Fruit fly (Drosophila melanogaster) S2 (cell line): ENCODE measurements around the gene Kua.
A peak's percentile ranks its signal among the peaks of the same experiment; 100 is the strongest.

ENCODE experiments used
- CG8478 ChIP-seq: fragments of >200 bp; optimal IDR thresholded peaks from 2 replicates; lab custom pipeline; 2018
- CTCF ChIP-seq, 2 experiments: fragments of >200 bp; optimal IDR thresholded peaks; 2 replicates each; lab custom pipeline; 2018

The Kua gene

DNA sequence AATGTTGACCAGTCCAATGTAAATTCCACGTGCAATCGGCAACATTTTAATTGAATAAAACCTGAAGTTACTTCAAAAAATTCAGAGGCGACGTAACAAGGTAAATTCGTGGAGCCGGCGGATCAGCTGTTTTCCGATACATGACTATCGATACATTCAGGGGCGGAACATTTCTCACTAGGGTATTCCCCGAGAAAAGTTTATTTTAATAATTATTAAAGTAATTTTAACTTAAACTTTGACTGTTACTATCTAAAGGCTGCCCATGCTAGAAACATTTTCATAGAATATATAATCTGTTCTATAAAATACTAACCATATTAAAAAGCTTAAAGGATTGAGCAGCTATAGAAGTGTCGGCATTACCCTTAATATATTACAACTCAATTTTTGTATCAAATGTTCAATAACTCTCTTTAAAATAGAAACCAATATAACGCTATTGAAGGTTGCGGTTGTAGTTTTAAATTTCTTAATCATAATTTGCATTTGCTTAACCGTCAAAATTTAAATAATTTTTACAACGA, at the start of gene Kua, which contains the start of gene mRpS18B:
Gene Kua (plus strand): TSS at position 477 of the 527 bp plus-strand sequence.
Gene mRpS18B (minus strand): TSS at position 149 of the 527 bp plus-strand sequence.
- TF ChIP-seq CG8478 (lab: Kevin White, UChicago), result no peak
- no peak for TF ChIP-seq CTCF (optimal IDR thresholded peaks at IDR 0.05; lab: Kevin White, UChicago)

DNA sequence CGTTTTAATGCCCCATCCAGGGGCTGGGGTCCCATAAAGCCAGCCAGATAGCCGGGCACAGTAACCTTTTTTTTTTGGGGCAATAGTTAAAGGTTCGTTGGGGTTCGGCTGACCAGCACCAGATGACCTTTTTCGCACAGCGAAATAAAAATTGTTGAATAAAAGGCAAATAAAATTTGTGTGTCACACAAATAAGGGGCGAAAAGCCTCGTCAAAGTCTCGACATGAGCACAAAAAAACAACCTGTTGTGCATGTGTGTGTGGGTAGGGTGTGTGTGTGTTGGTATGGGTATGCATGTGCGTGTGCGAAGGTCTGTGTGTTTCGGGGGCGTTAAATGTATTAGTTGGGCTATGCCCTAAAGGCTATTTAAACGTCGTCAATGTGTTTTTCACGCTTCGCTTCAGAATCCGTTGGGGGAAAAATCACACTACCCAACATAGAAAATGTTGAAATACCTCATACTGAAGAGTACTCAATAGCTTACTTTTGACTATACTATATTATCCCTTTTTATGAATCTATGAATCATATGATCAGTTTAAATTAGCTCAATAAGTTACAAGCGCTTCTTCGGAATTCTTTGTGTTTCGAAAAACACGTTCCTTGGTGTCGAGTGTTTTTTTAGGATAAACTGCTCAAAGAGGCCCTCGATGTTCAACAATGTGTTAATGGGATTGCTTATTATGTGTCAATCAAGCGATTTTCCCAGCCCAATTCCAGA, 46.0 kb upstream of the Kua start:
- TF ChIP-seq CTCF (optimal IDR thresholded peaks at IDR 0.05; lab: Kevin White, UChicago) (no peak), CG8478 (lab: Kevin White, UChicago) (no peak)

DNA sequence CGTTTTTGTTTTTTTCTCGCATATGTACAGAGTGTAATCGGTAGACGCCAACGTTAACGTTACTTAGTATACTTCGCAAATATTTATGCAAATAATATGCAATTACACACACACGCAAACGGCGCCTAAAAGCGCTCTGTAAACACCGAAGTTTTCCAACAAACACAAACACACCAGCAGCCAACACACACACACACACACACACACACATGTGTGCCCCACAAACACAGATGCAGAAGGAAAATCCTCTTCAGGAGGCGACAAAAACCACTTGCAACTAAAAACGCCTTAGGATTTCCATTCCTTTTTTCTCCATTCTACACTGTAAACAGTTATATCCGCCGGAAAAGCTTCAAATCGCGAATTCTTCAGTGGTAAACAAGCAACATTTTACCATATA, 40.0 kb upstream of the Kua start:
- TF ChIP-seq CG8478 (lab: Kevin White, UChicago), result no peak
- no peak for TF ChIP-seq CTCF (optimal IDR thresholded peaks at IDR 0.05; lab: Kevin White, UChicago)

DNA sequence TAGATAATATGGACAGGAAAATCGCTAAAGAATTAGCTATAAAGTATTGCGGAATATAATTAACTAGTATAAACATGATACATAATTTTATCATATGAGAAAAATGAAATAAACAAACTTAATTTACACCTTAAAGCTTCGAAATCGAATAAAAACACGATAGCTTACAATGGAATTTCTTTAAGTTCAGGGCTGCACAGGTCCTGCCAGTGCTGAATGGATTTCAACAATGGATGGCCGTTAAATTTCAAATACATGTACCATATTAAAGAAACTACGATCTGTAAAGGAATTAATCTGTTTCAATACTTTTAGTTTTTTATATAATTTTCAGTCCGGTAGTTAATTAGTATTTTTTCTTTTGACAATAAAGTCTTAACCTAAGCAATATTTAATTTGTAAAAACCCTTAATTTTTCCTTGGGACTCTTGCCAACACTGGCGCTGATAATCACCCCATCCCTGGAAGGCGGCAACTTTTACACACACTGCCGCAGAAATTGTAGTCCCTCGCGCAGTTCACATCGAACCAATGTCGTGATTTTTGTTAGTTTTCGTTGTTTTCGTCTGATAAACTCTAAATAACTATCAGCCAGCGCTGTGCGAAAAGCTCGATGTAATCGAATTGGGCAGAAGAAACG, 36.2 kb upstream of the Kua start, which contains the start of the genes barr and lok:
Gene barr (minus strand): TSS at position 353 of the 640 bp plus-strand sequence.
Gene lok (plus strand): TSS at position 405 of the 640 bp plus-strand sequence.
- TF ChIP-seq CTCF (optimal IDR thresholded peaks at IDR 0.05; lab: Kevin White, UChicago) (no peak), CG8478 (lab: Kevin White, UChicago) (no peak)

DNA sequence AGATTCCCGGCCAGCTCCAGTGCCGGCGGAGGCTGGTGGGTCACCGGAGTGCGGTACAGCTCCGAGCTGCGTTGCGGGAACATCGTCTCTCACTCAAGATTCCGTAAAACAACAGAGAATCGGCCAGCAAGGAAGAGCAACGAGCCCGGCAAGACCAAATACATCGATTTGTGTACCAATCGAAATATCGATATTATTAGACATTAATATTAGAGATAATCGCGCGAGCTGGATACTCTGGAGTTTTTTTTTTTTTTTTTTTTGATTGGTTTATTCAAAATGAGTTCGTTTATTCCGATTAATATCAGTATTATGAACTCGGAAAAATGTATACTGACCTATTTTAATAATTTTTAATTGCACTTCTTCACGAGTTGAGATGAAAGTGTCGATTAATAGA, 31.9 kb upstream of the Kua start, which contains the start of gene vls:
Gene vls (minus strand): TSS at position 164 of the 400 bp plus-strand sequence.
- TF ChIP-seq CG8478 (lab: Kevin White, UChicago) (no peak), CTCF (optimal IDR thresholded peaks at IDR 0.05; lab: Kevin White, UChicago) (no peak)

DNA sequence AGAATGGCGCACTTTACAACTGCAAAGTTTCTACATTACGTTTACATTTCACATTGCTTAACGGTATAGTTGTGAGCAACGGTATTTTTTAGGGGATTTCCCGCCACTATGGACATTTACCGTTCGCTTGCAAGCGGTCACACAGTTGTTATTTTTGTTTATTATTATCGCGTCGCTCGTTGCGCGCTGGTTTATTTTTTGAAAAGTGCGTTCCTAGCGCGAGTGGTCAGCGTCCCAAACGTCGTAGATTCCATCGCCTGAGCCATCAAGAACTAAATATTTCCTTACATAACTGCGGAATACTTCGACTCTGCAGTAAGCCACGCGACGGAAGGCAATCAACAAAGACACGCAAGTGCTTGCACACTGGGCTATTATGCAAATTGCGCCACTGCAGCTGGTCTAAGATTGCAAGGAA, 31.1 kb upstream of the Kua start, which contains the start of gene bwa:
Gene bwa (plus strand): TSS at position 159 of the 418 bp plus-strand sequence.
- TF ChIP-seq CTCF (optimal IDR thresholded peaks at IDR 0.05; lab: Kevin White, UChicago), result peak; percentile 49 to 50
- no peak for TF ChIP-seq CG8478 (lab: Kevin White, UChicago)

DNA sequence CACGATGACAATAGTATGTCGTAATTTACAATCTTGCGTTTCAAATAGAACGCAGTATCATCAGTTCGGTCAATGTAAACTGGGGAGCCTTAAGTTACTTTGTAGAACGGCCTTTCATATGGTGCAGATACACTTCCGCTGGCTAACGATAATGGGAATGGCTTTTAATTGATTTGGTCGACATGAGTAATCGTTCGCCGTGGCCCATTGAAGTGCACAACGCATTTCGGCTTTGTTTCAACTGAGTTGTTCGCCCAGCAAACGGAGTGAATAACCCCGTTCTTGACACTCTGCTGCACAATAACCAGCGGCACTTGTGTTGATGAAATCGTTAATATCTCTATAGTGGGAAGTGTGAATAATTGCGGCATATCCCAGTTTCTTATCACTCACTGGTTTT, 29.5 kb upstream of the Kua start:
- TF ChIP-seq CG8478 (lab: Kevin White, UChicago), result no peak
- no peak for TF ChIP-seq CTCF (optimal IDR thresholded peaks at IDR 0.05; lab: Kevin White, UChicago)

DNA sequence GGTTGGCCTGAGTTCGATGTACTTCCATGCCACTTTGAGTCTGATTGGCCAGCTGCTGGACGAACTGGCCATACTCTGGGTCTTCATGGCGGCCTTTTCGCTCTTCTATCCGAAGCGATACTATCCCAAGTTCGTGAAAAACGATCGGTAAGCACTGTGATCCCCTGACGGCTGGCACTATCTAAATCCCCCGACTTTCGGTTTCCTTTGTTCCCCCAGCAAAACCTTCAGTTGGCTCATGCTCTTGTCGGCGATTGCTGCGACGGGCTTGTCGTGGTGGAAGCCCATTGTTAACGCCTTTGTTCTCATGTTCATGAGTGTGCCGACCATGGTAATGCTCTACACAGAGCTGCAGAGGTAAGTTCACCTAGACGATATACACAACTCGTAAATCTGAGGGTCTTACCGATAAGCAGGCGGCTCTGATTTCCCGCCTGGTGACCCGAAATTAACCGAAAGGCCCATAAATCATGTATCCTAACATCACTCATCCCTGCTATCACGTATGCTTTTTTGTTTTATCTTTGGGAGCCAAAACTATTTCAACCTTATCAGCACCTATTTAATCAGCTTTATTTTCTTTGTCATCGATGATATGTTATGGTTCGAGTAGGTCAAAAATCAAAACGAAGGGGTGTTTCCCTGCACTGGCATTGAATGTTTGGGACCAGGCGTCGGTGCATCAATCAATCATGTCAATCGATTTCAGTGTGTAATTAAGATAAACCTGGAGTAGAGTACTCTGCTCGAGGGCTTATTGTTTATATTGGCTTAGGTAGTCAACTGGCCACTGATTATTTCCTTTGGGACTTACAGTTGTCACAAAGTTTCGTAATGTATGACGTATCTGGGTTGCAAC, 28.0 kb upstream of the Kua start:
- TF ChIP-seq CG8478 (lab: Kevin White, UChicago) (no peak), CTCF (optimal IDR thresholded peaks at IDR 0.05; lab: Kevin White, UChicago) (no peak)

DNA sequence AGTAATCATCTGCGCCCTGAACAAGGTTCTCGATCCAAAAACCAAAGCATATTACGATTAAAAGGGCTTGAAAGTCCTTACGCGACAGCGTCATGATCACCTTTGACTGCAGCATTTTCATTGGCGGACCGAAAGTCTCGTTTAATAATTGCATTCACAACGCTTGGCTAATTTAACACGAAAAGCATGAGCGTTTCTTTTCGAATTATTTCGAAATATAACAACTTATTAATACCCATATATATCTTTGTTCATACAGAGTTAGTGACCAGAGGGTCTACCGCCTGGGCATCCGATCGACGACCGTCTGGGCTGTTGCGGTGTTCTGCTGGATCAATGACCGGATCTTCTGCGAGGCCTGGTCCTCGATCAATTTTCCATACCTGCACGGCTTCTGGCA, 25.3 kb upstream of the Kua start, which contains the start of gene CG10730:
Gene CG10730 (minus strand): TSS at position 101 of the 400 bp plus-strand sequence.
- no peak for TF ChIP-seq CG8478 (lab: Kevin White, UChicago)
- TF ChIP-seq CTCF (optimal IDR thresholded peaks at IDR 0.05; lab: Kevin White, UChicago), result no peak

DNA sequence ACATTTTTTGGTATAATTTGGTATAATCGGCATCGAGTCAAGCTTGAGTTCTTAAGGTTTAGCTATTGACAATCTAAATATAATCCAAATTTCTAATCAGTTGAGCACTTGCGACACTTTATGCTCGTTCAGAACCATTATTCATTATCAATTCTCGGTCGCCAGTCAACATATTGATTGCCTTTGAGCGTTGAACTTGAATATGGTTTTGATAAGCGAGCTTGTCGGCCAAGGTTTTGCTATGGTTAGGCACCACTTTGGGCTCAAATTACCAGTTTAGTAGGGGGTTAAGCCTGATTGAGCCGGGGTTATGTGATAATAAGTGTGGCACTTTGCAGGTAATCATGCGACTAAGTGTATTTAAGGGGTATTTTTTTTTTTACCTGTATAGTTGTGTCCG, 23.0 kb upstream of the Kua start:
- TF ChIP-seq CTCF (optimal IDR thresholded peaks at IDR 0.05; lab: Kevin White, UChicago) (no peak), CG8478 (lab: Kevin White, UChicago) (no peak)

DNA sequence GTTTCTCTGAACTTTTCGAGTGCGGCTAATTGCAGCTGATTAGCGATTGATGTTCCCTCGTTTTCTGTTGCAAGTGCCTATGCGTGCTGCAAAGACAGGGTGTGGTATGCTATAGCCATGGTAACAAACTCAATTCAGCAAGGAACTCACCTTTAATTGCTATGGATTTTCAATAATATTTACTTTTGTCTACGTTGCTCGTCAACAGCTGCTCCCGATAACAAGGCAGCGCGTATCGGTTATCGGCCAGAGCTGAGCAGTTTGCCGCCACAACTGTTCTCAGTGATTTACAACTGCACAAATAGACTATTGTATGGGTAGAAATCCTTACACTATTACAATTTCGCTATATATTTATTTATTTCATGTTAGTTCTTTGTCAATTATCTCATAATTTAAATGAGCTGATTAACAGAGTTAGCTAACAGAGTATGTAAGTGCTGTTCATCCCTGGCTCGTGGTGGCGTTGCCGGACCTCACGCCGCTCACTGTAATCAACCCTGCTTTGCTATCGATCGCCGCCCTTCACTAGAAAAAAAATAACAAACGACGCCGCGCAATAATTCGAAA, 22.1 kb upstream of the Kua start, which contains the start of the genes pr and neb:
Gene pr (minus strand): TSS at position 225 of the 570 bp plus-strand sequence.
Gene neb (plus strand): TSS at position 524 of the 570 bp plus-strand sequence.
- TF ChIP-seq CTCF (optimal IDR thresholded peaks at IDR 0.05; lab: Kevin White, UChicago) (no peak), CG8478 (lab: Kevin White, UChicago) (no peak)

DNA sequence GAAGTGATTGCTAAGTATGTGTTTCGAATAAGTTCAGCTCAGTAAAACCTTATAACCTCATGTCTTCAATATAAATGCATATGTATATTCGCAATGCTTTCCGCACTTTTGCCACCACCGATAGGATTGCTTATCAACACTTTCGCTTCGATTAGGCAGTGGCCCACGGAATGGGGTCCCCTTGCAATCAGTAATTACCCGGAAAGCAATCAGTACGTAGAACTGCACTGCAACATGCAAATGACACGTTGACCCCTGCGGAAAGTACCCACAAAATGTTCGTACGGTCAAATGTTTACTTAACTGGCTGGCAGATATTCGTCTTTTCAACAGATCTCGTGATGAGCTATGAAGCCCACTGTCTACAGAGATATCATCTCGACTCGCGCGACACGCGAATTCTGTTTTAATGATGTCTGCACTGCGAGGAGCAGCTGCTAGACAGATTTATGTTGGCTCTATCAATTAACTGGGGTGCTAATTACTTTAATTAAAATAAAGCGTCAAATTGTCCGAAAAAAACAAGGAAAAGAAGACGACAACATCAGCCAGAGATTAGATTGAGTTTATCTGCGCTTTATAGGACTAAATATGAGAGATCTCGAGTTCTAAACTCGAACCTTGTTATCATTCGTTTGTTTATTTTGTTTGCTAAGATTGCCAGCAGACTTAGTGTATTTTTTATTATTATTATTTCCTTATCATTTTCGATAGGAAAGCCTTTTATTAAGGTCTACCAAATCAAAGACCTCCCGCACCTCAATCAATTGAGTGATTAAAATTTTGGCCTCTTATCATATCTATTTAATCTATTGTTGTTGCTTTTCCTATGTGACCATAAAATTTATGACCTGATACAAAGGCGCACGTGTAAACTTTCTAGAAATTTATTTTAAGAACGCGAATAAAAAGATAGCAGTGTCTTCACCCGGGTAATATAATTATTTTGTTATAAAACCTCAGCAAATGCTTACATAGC, 19.7 kb upstream of the Kua start:
- TF ChIP-seq CTCF (optimal IDR thresholded peaks at IDR 0.05; lab: Kevin White, UChicago), result no peak
- no peak for TF ChIP-seq CG8478 (lab: Kevin White, UChicago)
